Fruit fly (Drosophila melanogaster): ENCODE measurements around the gene Raf.
A peak's percentile ranks its signal among the peaks of the same experiment; 100 is the strongest.

Gene Raf

dm6 chrX:2249763-2250162, 45.5 kb upstream of the Raf start, which contains the start of gene crn (continued):
- TF ChIP-seq CG31441 (GFP tag; IDR thresholded peaks at IDR 0.05) (no peak), Antp (GFP tag; optimal IDR thresholded peaks at IDR 0.05) (no peak), eyg (GFP tag; optimal IDR thresholded peaks at IDR 0.05) (no peak), Opbp (GFP tag; IDR thresholded peaks at IDR 0.05; ENCODE audit: partially characterized antibody) (peak; percentile 77; the same call in 2 of the 3 replicates), CG14710 (tag; optimal IDR thresholded peaks at IDR 0.05) (peak; percentile 6), nerfin-2 (GFP tag; IDR thresholded peaks at IDR 0.05; ENCODE audit: partially characterized antibody) (peak; percentile 82), mld (GFP tag; IDR thresholded peaks at IDR 0.05; ENCODE audit: partially characterized antibody) (peak; percentile 55; the same call in 2 of the 3 replicates), CG32772 (GFP tag; IDR thresholded peaks at IDR 0.05) (no peak), Med (GFP tag) (peak; percentile 17), CG6813 (GFP tag; optimal IDR thresholded peaks at IDR 0.05) (no peak), CG15011 (GFP tag; optimal IDR thresholded peaks at IDR 0.05) (no peak), CG5953 (GFP tag; IDR thresholded peaks at IDR 0.05) (no peak), CG34376 (GFP tag; optimal IDR thresholded peaks at IDR 0.05) (no peak), CG16813 (GFP tag; IDR thresholded peaks at IDR 0.05; ENCODE audit: partially characterized antibody) (peak; percentile 59; the same call in 2 of the 3 replicates), gsb (GFP tag; IDR thresholded peaks at IDR 0.05) (no peak), Bgb (GFP tag; IDR thresholded peaks at IDR 0.05; ENCODE audit: partially characterized antibody) (peak; percentile 58), pzg (GFP tag; optimal IDR thresholded peaks at IDR 0.05) (peak; percentile 34), kay (GFP tag; optimal IDR thresholded peaks at IDR 0.05) (no peak), Dp (GFP tag; optimal IDR thresholded peaks at IDR 0.05) (peak; percentile 28), trem (tag; optimal IDR thresholded peaks at IDR 0.05) (peak; percentile 17), MBD-R2 (GFP tag; IDR thresholded peaks at IDR 0.05) (peak; percentile 70), knrl (GFP tag; IDR thresholded peaks at IDR 0.05; ENCODE audit: partially characterized antibody) (peak; percentile 46; the same call in 1 of the 3 replicates), unc-4 (GFP tag; IDR thresholded peaks at IDR 0.05; ENCODE audit: partially characterized antibody) (peak; percentile 53; the same call in 1 of the 2 replicates), yki (optimal IDR thresholded peaks at IDR 0.05) (no peak), scrt (GFP tag; optimal IDR thresholded peaks at IDR 0.05) (no peak), E2f2 (GFP tag; IDR thresholded peaks at IDR 0.05) (peak; percentile 34; the same call in 1 of the 2 replicates), Eip74EF (GFP tag; optimal IDR thresholded peaks at IDR 0.05) (no peak), Ets97D (GFP tag; optimal IDR thresholded peaks at IDR 0.05) (no peak), salm (tag; optimal IDR thresholded peaks at IDR 0.05) (no peak), Fer3 (tag; optimal IDR thresholded peaks at IDR 0.05) (no peak), jumu (GFP tag; optimal IDR thresholded peaks at IDR 0.05) (no peak)

- no peak for TF ChIP-seq CG17186 (GFP tag; optimal IDR thresholded peaks at IDR 0.05)
- TF ChIP-seq CG31224 (GFP tag; IDR thresholded peaks at IDR 0.05) = no peak
- TF ChIP-seq amos (GFP tag; IDR thresholded peaks at IDR 0.05; ENCODE audit: partially characterized antibody) = peak; percentile 29; the same call in 1 of the 2 replicates
- no peak for TF ChIP-seq salm (tag; optimal IDR thresholded peaks at IDR 0.05)
- no peak for TF ChIP-seq slp2 (GFP tag; optimal IDR thresholded peaks at IDR 0.05)
- no peak for TF ChIP-seq CG7745 (tag; optimal IDR thresholded peaks at IDR 0.05)
- no peak for TF ChIP-seq pros (GFP tag; optimal IDR thresholded peaks at IDR 0.05)
- 0 out of 4 replicates have a peak, but pooled peaks have one; percentile 34 for TF ChIP-seq Dll (GFP tag; IDR thresholded peaks at IDR 0.05; ENCODE audit: partially characterized antibody)
- TF ChIP-seq Scr (GFP tag; IDR thresholded peaks at IDR 0.05; ENCODE audit: partially characterized antibody) = peak; percentile 48
- no peak for TF ChIP-seq CG11085 (GFP tag; IDR thresholded peaks at IDR 0.05)
- TF ChIP-seq Hr3 (GFP tag; optimal IDR thresholded peaks at IDR 0.05) = no peak
- no peak for TF ChIP-seq zfh1 (GFP tag; IDR thresholded peaks at IDR 0.05)
- no peak for TF ChIP-seq h (optimal IDR thresholded peaks at IDR 0.05)
- no peak for TF ChIP-seq CG18764 (GFP tag; optimal IDR thresholded peaks at IDR 0.05)
- TF ChIP-seq Dbx (GFP tag; IDR thresholded peaks at IDR 0.05) = no peak
- no peak for TF ChIP-seq CG17385 (GFP tag; optimal IDR thresholded peaks at IDR 0.05)
- no peak for TF ChIP-seq her (GFP tag; optimal IDR thresholded peaks at IDR 0.05)
- TF ChIP-seq CG13287 (GFP tag; IDR thresholded peaks at IDR 0.05; ENCODE audit: partially characterized antibody) = peak; percentile 40
- TF ChIP-seq YL-1 (GFP tag; optimal IDR thresholded peaks at IDR 0.05) = no peak
- TF ChIP-seq CG2678 (tag; optimal IDR thresholded peaks at IDR 0.05) = no peak
- TF ChIP-seq Dref (GFP tag; IDR thresholded peaks at IDR 0.05) = peak; percentile 64
Observed at dm6 chrX:2251688-2252087, 43.6 kb upstream of the Raf start, which contains the start of gene CG3191. CG3191 (minus strand) TSS chrX:2251993.
